Worm (Caenorhabditis elegans) whole organism, L4 larva: Measurements from ENCODE around the gene srz-18.

ENCODE experiments used
- fos-1 ChIP-seq: fragments of 150-350 bp; optimal IDR thresholded peaks from 2 replicates; lab custom pipeline; 2014; ENCODE audit warnings: missing biosample characterization, missing genetic modification characterization
- mxl-2 ChIP-seq: fragments of 200-800 bp; sonication (Bioruptor generic); conservative IDR thresholded peaks from 2 replicates; pipeline ENCODE4 v1.3.6; 2022; ENCODE audit warnings: missing genetic modification reagents, missing genetic modification characterization, missing compliant biosample characterization

ce11 chrV:20626043-20626761, at the start of gene srz-18, which contains the start of gene F46B3.9:
- TF ChIP-seq mxl-2: no peak
- no peak for TF ChIP-seq fos-1 (tag; lab: Kevin White, UChicago)
